Worm (Caenorhabditis elegans) whole organism, L4 larva: Measurements from ENCODE around the gene gei-13.

Experiments used
- R02D3.7 ChIP-seq: fragments of 150-350 bp; sonication (generic microtip); optimal IDR thresholded peaks from 3 replicates; lab custom pipeline; 2014; ENCODE audit warnings: missing biosample characterization, missing genetic modification characterization
- ceh-62 ChIP-seq: sonication (generic microtip); optimal IDR thresholded peaks from 2 replicates; lab custom pipeline; 2017; ENCODE audit warnings: missing biosample characterization, missing genetic modification characterization
- daf-8 ChIP-seq: fragments of 200-800 bp; sonication (Bioruptor generic); IDR thresholded peaks from 2 replicates; pipeline ENCODE4 v1.3.6; 2022; ENCODE audit warnings: missing genetic modification characterization, missing compliant biosample characterization
- nhr-11 ChIP-seq: fragments of 150-350 bp; optimal IDR thresholded peaks from 2 replicates; lab custom pipeline; 2014; ENCODE audit warnings: missing biosample characterization, missing genetic modification characterization
- nhr-6 ChIP-seq: fragments of 150-350 bp; optimal IDR thresholded peaks from 2 replicates; lab custom pipeline; 2014; ENCODE audit warnings: missing biosample characterization, missing genetic modification characterization
- snpc-4 ChIP-seq: fragments of 150-350 bp; optimal IDR thresholded peaks from 2 replicates; lab custom pipeline; 2014; ENCODE audit warnings: missing biosample characterization, missing genetic modification characterization
- zfp-2 ChIP-seq: sonication (generic microtip); optimal IDR thresholded peaks from 2 replicates; lab custom pipeline; 2016; ENCODE audit warnings: mild to moderate bottlenecking, missing genetic modification characterization, missing compliant biosample characterization
- ztf-11 ChIP-seq: fragments of 150-350 bp; optimal IDR thresholded peaks from 2 replicates; lab custom pipeline; 2014; ENCODE audit warnings: missing biosample characterization, missing genetic modification characterization

DNA sequence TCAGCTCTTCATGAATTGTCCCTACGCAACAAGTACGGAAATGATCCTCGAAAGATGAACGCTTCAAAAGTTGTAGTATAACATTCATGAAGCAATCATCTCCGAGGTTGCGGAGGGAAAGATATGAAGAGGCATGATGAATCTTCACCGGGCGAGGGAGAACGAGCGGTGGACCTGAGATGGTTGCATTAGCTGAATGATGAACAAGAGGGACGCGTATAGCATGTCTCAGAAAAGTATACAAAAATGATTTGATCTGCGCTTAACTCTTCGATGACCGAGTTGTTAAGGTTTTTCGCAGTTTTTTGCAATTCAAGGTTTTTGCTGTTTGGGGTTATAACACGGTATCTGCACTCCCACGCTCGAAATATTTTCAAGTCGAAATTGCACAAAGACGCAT is 49.0 kb upstream of the gei-13 start, which contains the start of gene C07A9.10:
- TF ChIP-seq zfp-2 (tag; lab: Kevin White, UChicago): no peak
- no peak for TF ChIP-seq R02D3.7
- no peak for TF ChIP-seq ceh-62 (tag; lab: Kevin White, UChicago)
- TF ChIP-seq daf-8: no peak
- TF ChIP-seq nhr-6: no peak
- TF ChIP-seq snpc-4 (tag; lab: Kevin White, UChicago): no peak
- no peak for TF ChIP-seq ztf-11 (tag; lab: Kevin White, UChicago)
- TF ChIP-seq nhr-11 (tag; lab: Kevin White, UChicago): no peak
